Fruit fly (Drosophila melanogaster): ENCODE data around the gene CG17328.

Gene CG17328

DNA sequence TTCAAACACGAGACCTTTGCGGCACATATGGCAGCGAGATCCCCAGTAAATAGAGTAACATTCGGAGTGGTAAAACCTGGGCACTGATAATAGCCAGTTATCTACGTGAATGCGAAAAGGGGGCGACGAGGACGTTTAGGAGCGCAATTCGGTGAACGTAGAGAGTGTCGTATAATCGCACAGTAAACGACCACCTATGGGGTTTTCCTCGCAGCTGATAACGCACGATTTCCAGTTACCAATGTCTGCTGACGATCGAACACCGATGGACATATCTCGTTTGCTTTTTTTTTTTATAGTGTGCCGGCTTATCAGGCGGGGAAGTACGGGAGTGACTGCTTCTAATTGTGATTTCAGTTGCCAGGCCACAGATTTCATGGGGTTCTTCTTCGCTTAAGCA is 20.0 kb downstream of the CG17328 start:
- peak; percentile 88 for TF ChIP-seq cic (GFP tag; optimal IDR thresholded peaks at IDR 0.05)
- TF ChIP-seq Hr96 (GFP tag; optimal IDR thresholded peaks at IDR 0.05), result no peak
- no peak for TF ChIP-seq toe (GFP tag; optimal IDR thresholded peaks at IDR 0.05)
- TF ChIP-seq CG12768 (GFP tag; optimal IDR thresholded peaks at IDR 0.05), result peak; percentile 52
- TF ChIP-seq CG7045 (GFP tag; optimal IDR thresholded peaks at IDR 0.05), result peak; percentile 20
- TF ChIP-seq Clk (GFP tag; optimal IDR thresholded peaks at IDR 0.05), result peak; percentile 32
- peak; percentile 36 for TF ChIP-seq CG33017 (tag; optimal IDR thresholded peaks at IDR 0.05)
- no peak for TF ChIP-seq bab1 (GFP tag; optimal IDR thresholded peaks at IDR 0.05)
- no peak for TF ChIP-seq cnc (optimal IDR thresholded peaks at IDR 0.05)
- peak; percentile 45 for TF ChIP-seq Mnt (GFP tag; optimal IDR thresholded peaks at IDR 0.05)
- TF ChIP-seq kay (GFP tag; ENCODE audit: borderline replicate concordance), result peak; percentile 82
- TF ChIP-seq tj (GFP tag; optimal IDR thresholded peaks at IDR 0.05), result peak; percentile 22
- TF ChIP-seq CG7101 (tag; optimal IDR thresholded peaks at IDR 0.05), result no peak
- peak; percentile 14 for TF ChIP-seq pad (GFP tag; optimal IDR thresholded peaks at IDR 0.05)

dm6 chr2L:16320428-16320827 is 20.7 kb downstream of the CG17328 start:
- TF ChIP-seq kay (GFP tag; ENCODE audit: borderline replicate concordance) (no peak), CG7045 (GFP tag; optimal IDR thresholded peaks at IDR 0.05) (no peak), tj (GFP tag; optimal IDR thresholded peaks at IDR 0.05) (no peak), CG11617 (GFP tag; optimal IDR thresholded peaks at IDR 0.05) (no peak), CG12768 (GFP tag; optimal IDR thresholded peaks at IDR 0.05) (no peak), bab1 (GFP tag; optimal IDR thresholded peaks at IDR 0.05) (no peak), CG1620 (GFP tag; optimal IDR thresholded peaks at IDR 0.05) (no peak), CG14711 (tag; optimal IDR thresholded peaks at IDR 0.05) (no peak)

DNA sequence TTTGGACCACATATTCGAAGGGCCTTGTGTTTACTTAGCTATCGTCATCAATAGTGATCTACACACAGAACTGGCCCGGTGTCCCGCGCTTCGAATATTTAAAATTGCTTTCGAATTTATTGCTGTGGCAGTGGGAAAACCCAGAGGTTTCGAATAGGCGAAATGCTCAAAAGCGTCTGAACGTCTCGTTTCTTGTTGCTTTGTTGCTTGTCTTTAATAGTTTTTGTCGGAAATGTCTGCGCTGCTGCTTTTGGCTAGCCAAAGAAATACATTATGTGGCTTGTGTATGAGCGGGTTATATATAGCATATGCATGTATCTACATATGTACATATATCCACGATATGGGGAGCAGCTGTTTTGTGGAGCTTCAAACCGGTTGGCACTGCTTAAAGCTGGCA is 21.5 kb downstream of the CG17328 start:
- no peak for TF ChIP-seq CG11617 (GFP tag; optimal IDR thresholded peaks at IDR 0.05)

- TF ChIP-seq CG33017 (tag; optimal IDR thresholded peaks at IDR 0.05) (no peak), kay (GFP tag; ENCODE audit: borderline replicate concordance) (peak; percentile 22), cic (GFP tag; optimal IDR thresholded peaks at IDR 0.05) (no peak), CG5204 (GFP tag; optimal IDR thresholded peaks at IDR 0.05) (no peak), Clk (GFP tag; optimal IDR thresholded peaks at IDR 0.05) (no peak)
Observed at dm6 chr2L:16321872-16322631, 22.3 kb downstream of the CG17328 start.

DNA sequence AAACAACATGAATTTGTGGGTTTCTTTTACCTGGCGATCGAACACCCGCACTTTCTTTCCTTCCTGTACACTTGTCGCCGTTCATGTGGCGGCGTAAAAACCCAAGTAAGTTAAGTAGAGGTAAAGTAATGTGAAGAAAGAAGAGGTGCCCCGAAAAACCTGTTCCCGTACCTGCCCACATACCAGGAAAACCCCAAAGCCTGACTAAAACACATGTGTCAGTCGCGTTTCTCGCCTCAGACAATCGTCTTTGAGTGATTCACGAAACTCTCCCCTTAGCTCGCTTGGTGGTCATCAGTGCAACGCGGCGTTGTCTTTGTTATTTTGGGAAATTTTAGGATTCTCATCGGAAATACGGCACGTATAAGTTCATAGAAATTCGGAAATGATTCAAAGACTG is 23.8 kb downstream of the CG17328 start:
- no peak for TF ChIP-seq Mnt (GFP tag; optimal IDR thresholded peaks at IDR 0.05)
- no peak for TF ChIP-seq tj (GFP tag; optimal IDR thresholded peaks at IDR 0.05)
- no peak for TF ChIP-seq CG12768 (GFP tag; optimal IDR thresholded peaks at IDR 0.05)

DNA sequence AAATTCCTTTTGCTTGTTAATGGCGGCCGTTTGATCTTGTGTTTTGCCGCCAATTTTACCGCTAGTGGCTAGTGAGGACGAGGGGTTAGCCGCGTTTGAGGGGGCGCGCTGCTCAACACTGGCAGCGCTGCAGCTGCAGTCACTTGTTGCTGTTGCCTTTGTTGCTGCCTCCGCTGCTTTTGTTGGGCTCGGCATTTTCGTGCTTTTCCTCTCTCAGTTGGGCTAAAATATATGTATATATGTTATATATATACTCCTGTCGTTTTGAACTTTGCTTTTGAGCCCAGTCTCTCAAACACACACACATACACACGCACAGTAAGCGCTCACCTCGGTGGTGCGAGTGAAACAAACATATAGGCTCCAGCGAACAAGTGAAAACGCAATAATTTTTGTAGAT is 25.1 kb downstream of the CG17328 start:
- TF ChIP-seq pad (GFP tag; optimal IDR thresholded peaks at IDR 0.05) (peak; percentile 88), CG11617 (GFP tag; optimal IDR thresholded peaks at IDR 0.05) (no peak), CG7101 (tag; optimal IDR thresholded peaks at IDR 0.05) (no peak), Clk (GFP tag; optimal IDR thresholded peaks at IDR 0.05) (peak; percentile 13), bab1 (GFP tag; optimal IDR thresholded peaks at IDR 0.05) (no peak), ovo (GFP tag; optimal IDR thresholded peaks at IDR 0.05) (peak; percentile 86), Hr96 (GFP tag; optimal IDR thresholded peaks at IDR 0.05) (peak; percentile 22), CG14711 (tag; optimal IDR thresholded peaks at IDR 0.05) (no peak), CG12768 (GFP tag; optimal IDR thresholded peaks at IDR 0.05) (peak; percentile 72), kay (GFP tag; ENCODE audit: borderline replicate concordance) (no peak), Crg-1 (GFP tag; optimal IDR thresholded peaks at IDR 0.05) (peak; percentile 38), CG7045 (GFP tag; optimal IDR thresholded peaks at IDR 0.05) (no peak), CG5204 (GFP tag; optimal IDR thresholded peaks at IDR 0.05) (no peak), cnc (optimal IDR thresholded peaks at IDR 0.05) (no peak), Mnt (GFP tag; optimal IDR thresholded peaks at IDR 0.05) (peak; percentile 23), tj (GFP tag; optimal IDR thresholded peaks at IDR 0.05) (peak; percentile 83), CG33017 (tag; optimal IDR thresholded peaks at IDR 0.05) (peak; percentile 41), CG1620 (GFP tag; optimal IDR thresholded peaks at IDR 0.05) (peak; percentile 6), cic (GFP tag; optimal IDR thresholded peaks at IDR 0.05) (peak; percentile 30), toe (GFP tag; optimal IDR thresholded peaks at IDR 0.05) (peak; percentile 30)

dm6 chr2L:16325515-16326257 is 25.9 kb downstream of the CG17328 start, which contains the start of gene cact:
TSS of gene cact (minus strand) at chr2L:16326207.
- peak; percentile 57 for TF ChIP-seq Clk (GFP tag; optimal IDR thresholded peaks at IDR 0.05)
- peak; percentile 69 for TF ChIP-seq Crg-1 (GFP tag; optimal IDR thresholded peaks at IDR 0.05)
- TF ChIP-seq kay (GFP tag; ENCODE audit: borderline replicate concordance), result peak; percentile 98
- TF ChIP-seq Hr96 (GFP tag; optimal IDR thresholded peaks at IDR 0.05), result peak; percentile 94
- TF ChIP-seq CG11617 (GFP tag; optimal IDR thresholded peaks at IDR 0.05), result peak; percentile 94
- TF ChIP-seq pad (GFP tag; optimal IDR thresholded peaks at IDR 0.05), result peak; percentile 68
- TF ChIP-seq CG1620 (GFP tag; optimal IDR thresholded peaks at IDR 0.05), result peak; percentile 94
- TF ChIP-seq toe (GFP tag; optimal IDR thresholded peaks at IDR 0.05), result peak; percentile 97
- TF ChIP-seq CG7101 (tag; optimal IDR thresholded peaks at IDR 0.05), result peak; percentile 95
- peak; percentile 94 for TF ChIP-seq bab1 (GFP tag; optimal IDR thresholded peaks at IDR 0.05)
- TF ChIP-seq cic (GFP tag; optimal IDR thresholded peaks at IDR 0.05), result peak; percentile 86
- peak; percentile 95 for TF ChIP-seq CG5204 (GFP tag; optimal IDR thresholded peaks at IDR 0.05)
- TF ChIP-seq CG14711 (tag; optimal IDR thresholded peaks at IDR 0.05), result peak; percentile 91
- peak; percentile 81 for TF ChIP-seq tj (GFP tag; optimal IDR thresholded peaks at IDR 0.05)
- TF ChIP-seq Mnt (GFP tag; optimal IDR thresholded peaks at IDR 0.05), result peak; percentile 94
- TF ChIP-seq ovo (GFP tag; optimal IDR thresholded peaks at IDR 0.05), result peak; percentile 76
- TF ChIP-seq CG33017 (tag; optimal IDR thresholded peaks at IDR 0.05), result peak; percentile 91
- peak; percentile 88 for TF ChIP-seq CG12768 (GFP tag; optimal IDR thresholded peaks at IDR 0.05)
- peak; percentile 92 for TF ChIP-seq CG7045 (GFP tag; optimal IDR thresholded peaks at IDR 0.05)
- no peak for TF ChIP-seq cnc (optimal IDR thresholded peaks at IDR 0.05)

Data from whole organism, adult.